Fruit fly (Drosophila melanogaster) whole organism, embryonic: Measurements from ENCODE around the gene Polr1C.

ENCODE experiments used
- Ada2b ChIP-seq: fragments of 200-800 bp; sonication (Bioruptor generic); IDR thresholded peaks from 2 replicates; pipeline ENCODE4 v1.3.6; 2022; ENCODE audit warnings: missing biosample characterization, missing genetic modification characterization
- Antp ChIP-seq: fragments of 200-800 bp; sonication (Bioruptor generic); optimal IDR thresholded peaks from 3 replicates; lab custom pipeline; 2016; ENCODE audit warnings: missing biosample characterization, missing genetic modification characterization
- Blimp-1 ChIP-seq: fragments of 200-800 bp; sonication (Bioruptor generic); optimal IDR thresholded peaks from 3 replicates; lab custom pipeline; 2018; ENCODE audit warnings: missing biosample characterization, missing genetic modification characterization, mild to moderate bottlenecking, moderate library complexity, missing genetic modification reagents
- BtbVII ChIP-seq: fragments of 200-800 bp; sonication (Bioruptor generic); optimal IDR thresholded peaks from 3 replicates; lab custom pipeline; 2017; ENCODE audit warnings: missing biosample characterization, mild to moderate bottlenecking, missing genetic modification characterization
- CG10654 ChIP-seq: fragments of 200-800 bp; sonication (Bioruptor generic); optimal IDR thresholded peaks from 2 replicates; lab custom pipeline; 2016; ENCODE audit warnings: missing biosample characterization, missing genetic modification characterization
- CG11247 ChIP-seq: fragments of 200-800 bp; sonication (Bioruptor generic); IDR thresholded peaks from 2 replicates; pipeline ENCODE4 v1.3.6; 2022; ENCODE audit warnings: missing biosample characterization, missing genetic modification characterization
- CG11504 ChIP-seq: fragments of 200-800 bp; sonication (Bioruptor generic); optimal IDR thresholded peaks from 3 replicates; lab custom pipeline; 2019; ENCODE audit warnings: missing biosample characterization, mild to moderate bottlenecking, missing genetic modification characterization, moderate library complexity
- CG12769 ChIP-seq: fragments of 200-800 bp; sonication (Bioruptor generic); optimal IDR thresholded peaks from 2 replicates; lab custom pipeline; 2019; ENCODE audit warnings: missing biosample characterization, mild to moderate bottlenecking, missing genetic modification characterization, moderate library complexity
- CG14441 ChIP-seq: fragments of 200-800 bp; sonication (Bioruptor generic); IDR thresholded peaks from 2 replicates; pipeline ENCODE4 v1.3.6; 2022; ENCODE audit warnings: missing biosample characterization, missing genetic modification characterization
- CG17612 ChIP-seq: fragments of 200-800 bp; sonication (Bioruptor generic); IDR thresholded peaks from 2 replicates; pipeline ENCODE4 v1.3.6; 2022; ENCODE audit warnings: missing biosample characterization, missing genetic modification characterization
- CG18764 ChIP-seq: fragments of 200-800 bp; sonication (Bioruptor generic); optimal IDR thresholded peaks from 3 replicates; lab custom pipeline; 2016; ENCODE audit warnings: missing biosample characterization, missing genetic modification characterization
- CG2129 ChIP-seq: fragments of 200-800 bp; sonication (Bioruptor generic); IDR thresholded peaks from 2 replicates; pipeline ENCODE4 v1.3.6; 2022; ENCODE audit warnings: missing biosample characterization, missing genetic modification characterization; ENCODE audit not compliant: partially characterized antibody
- CG2199 ChIP-seq: fragments of 200-800 bp; sonication (Bioruptor generic); IDR thresholded peaks from 3 replicates; pipeline ENCODE4 v1.3.6; 2022; ENCODE audit warnings: missing biosample characterization, missing genetic modification characterization
- CG30020 ChIP-seq: fragments of 200-800 bp; optimal IDR thresholded peaks from 2 replicates; lab custom pipeline; 2019; ENCODE audit warnings: missing biosample characterization, mild to moderate bottlenecking, missing genetic modification characterization, moderate library complexity
- CG3163 ChIP-seq: fragments of 200-800 bp; sonication (Bioruptor generic); optimal IDR thresholded peaks from 3 replicates; lab custom pipeline; 2016; ENCODE audit warnings: missing biosample characterization, missing genetic modification characterization
- CG32767 ChIP-seq: fragments of 200-800 bp; sonication (Bioruptor generic); IDR thresholded peaks from 2 replicates; pipeline ENCODE4 v1.3.6; 2022; ENCODE audit warnings: missing biosample characterization, missing genetic modification characterization
- CG33213 ChIP-seq: fragments of 200-800 bp; sonication (Bioruptor generic); optimal IDR thresholded peaks from 3 replicates; lab custom pipeline; 2016; ENCODE audit warnings: missing biosample characterization, missing genetic modification characterization
- CG7928 ChIP-seq: fragments of 200-800 bp; sonication (Bioruptor generic); optimal IDR thresholded peaks from 2 replicates; lab custom pipeline; 2017; ENCODE audit warnings: missing biosample characterization, mild to moderate bottlenecking, missing genetic modification characterization
- CG7963 ChIP-seq: fragments of 200-800 bp; sonication (Bioruptor generic); IDR thresholded peaks from 3 replicates; pipeline ENCODE4 v1.3.6; 2022; ENCODE audit warnings: missing biosample characterization, missing genetic modification characterization; ENCODE audit not compliant: partially characterized antibody
- CG9817 ChIP-seq: fragments of 200-800 bp; sonication (Bioruptor generic); optimal IDR thresholded peaks from 2 replicates; lab custom pipeline; 2018; ENCODE audit warnings: missing biosample characterization, mild to moderate bottlenecking, missing genetic modification characterization, moderate library complexity
- Camta ChIP-seq: fragments of 200-800 bp; sonication (Bioruptor generic); optimal IDR thresholded peaks from 2 replicates; lab custom pipeline; 2016; ENCODE audit warnings: missing biosample characterization, missing genetic modification characterization
- Dfd ChIP-seq, 2 experiments: fragments of >200 bp; optimal IDR thresholded peaks; 2 replicates each; lab custom pipeline; 2017; ENCODE audit warnings: missing biosample characterization in 2 of 2, missing genetic modification characterization in 2 of 2
- HLH3B ChIP-seq: fragments of 200-800 bp; sonication (Bioruptor generic); IDR thresholded peaks from 2 replicates; pipeline ENCODE4 v1.3.6; 2022; ENCODE audit warnings: missing biosample characterization, missing genetic modification characterization
- Hey ChIP-seq: fragments of 200-800 bp; sonication (Bioruptor generic); optimal IDR thresholded peaks from 3 replicates; lab custom pipeline; 2018; ENCODE audit warnings: missing biosample characterization, mild to moderate bottlenecking, missing genetic modification characterization
- Hmx ChIP-seq: fragments of 200-800 bp; sonication (Bioruptor generic); optimal IDR thresholded peaks from 2 replicates; lab custom pipeline; 2016; ENCODE audit warnings: missing biosample characterization, missing genetic modification characterization
- Hr78 ChIP-seq, 2 experiments: fragments of 200-800 bp in 1 of 2; fragments of >200 bp in 1 of 2; sonication (Bioruptor generic) in 1 of 2; optimal IDR thresholded peaks; 2 replicates each; lab custom pipeline; 2017 to 2019; ENCODE audit warnings: missing biosample characterization in 2 of 2, missing genetic modification characterization in 2 of 2, mild to moderate bottlenecking in 1 of 2, moderate library complexity in 1 of 2
- aop ChIP-seq: fragments of 200-800 bp; sonication (Bioruptor generic); IDR thresholded peaks from 2 replicates; pipeline ENCODE4 v1.3.6; 2022; ENCODE audit warnings: missing biosample characterization, missing genetic modification characterization
- bowl ChIP-seq: fragments of 200-800 bp; sonication (Bioruptor generic); IDR thresholded peaks from 2 replicates; pipeline ENCODE4 v1.3.6; 2022; ENCODE audit warnings: missing biosample characterization, missing genetic modification characterization
- cas ChIP-seq: fragments of 200-800 bp; sonication (Bioruptor generic); IDR thresholded peaks from 2 replicates; pipeline ENCODE4 v1.3.6; 2022; ENCODE audit warnings: missing biosample characterization, missing genetic modification characterization
- cwo ChIP-seq: fragments of 200-800 bp; sonication (Bioruptor generic); optimal IDR thresholded peaks from 3 replicates; lab custom pipeline; 2017; ENCODE audit warnings: missing biosample characterization, missing genetic modification characterization, mild to moderate bottlenecking, moderate library complexity, missing genetic modification reagents
- dan ChIP-seq: fragments of 200-800 bp; sonication (Bioruptor generic); IDR thresholded peaks from 2 replicates; pipeline ENCODE4 v1.3.6; 2022; ENCODE audit warnings: missing biosample characterization, missing genetic modification characterization
- danr ChIP-seq: fragments of 200-800 bp; sonication (Bioruptor generic); IDR thresholded peaks from 2 replicates; pipeline ENCODE4 v1.3.6; 2022; ENCODE audit warnings: missing biosample characterization, missing genetic modification characterization
- dmrt99B ChIP-seq: fragments of 200-800 bp; sonication (Bioruptor generic); optimal IDR thresholded peaks from 2 replicates; lab custom pipeline; 2018; ENCODE audit warnings: missing biosample characterization, mild to moderate bottlenecking, missing genetic modification characterization, moderate library complexity
- esg ChIP-seq: fragments of 200-800 bp; sonication (Bioruptor generic); conservative IDR thresholded peaks from 2 replicates; pipeline ENCODE4 v1.3.6; 2022; ENCODE audit warnings: missing biosample characterization, missing genetic modification characterization
- exex ChIP-seq: fragments of 200-800 bp; sonication (Bioruptor generic); optimal IDR thresholded peaks from 4 replicates; lab custom pipeline; 2018; ENCODE audit warnings: missing biosample characterization, mild to moderate bottlenecking, missing genetic modification characterization, moderate library complexity
- gem ChIP-seq: fragments of 200-800 bp; sonication (Bioruptor generic); optimal IDR thresholded peaks from 2 replicates; lab custom pipeline; 2019; ENCODE audit warnings: missing biosample characterization, mild to moderate bottlenecking, missing genetic modification characterization, moderate library complexity
- grn ChIP-seq: fragments of 200-800 bp; sonication (Bioruptor generic); optimal IDR thresholded peaks from 3 replicates; lab custom pipeline; 2017; ENCODE audit warnings: missing biosample characterization, missing genetic modification characterization
- jing ChIP-seq: fragments of 200-800 bp; sonication (Bioruptor generic); optimal IDR thresholded peaks from 2 replicates; lab custom pipeline; 2018; ENCODE audit warnings: missing biosample characterization, mild to moderate bottlenecking, missing genetic modification characterization
- lbe ChIP-seq: fragments of 200-800 bp; sonication (Bioruptor generic); optimal IDR thresholded peaks from 2 replicates; lab custom pipeline; 2016; ENCODE audit warnings: missing biosample characterization, mild to moderate bottlenecking, missing genetic modification characterization
- lola ChIP-seq, 3 experiments: fragments of >200 bp in 2 of 3; fragments of 200-800 bp in 1 of 3; sonication (Bioruptor generic) in 1 of 3; optimal IDR thresholded peaks; 2 replicates each; lab custom pipeline; 2017 to 2019; ENCODE audit warnings: missing biosample characterization in 3 of 3, missing genetic modification characterization in 3 of 3, mild to moderate bottlenecking in 1 of 3, moderate library complexity in 1 of 3
- nerfin-2 ChIP-seq: fragments of 200-800 bp; sonication (Bioruptor generic); IDR thresholded peaks from 2 replicates; pipeline ENCODE4 v1.3.6; 2022; ENCODE audit warnings: missing biosample characterization, missing genetic modification characterization; ENCODE audit not compliant: partially characterized antibody
- p53 ChIP-seq: fragments of 200-800 bp; sonication (Bioruptor generic); optimal IDR thresholded peaks from 2 replicates; lab custom pipeline; 2016; ENCODE audit warnings: missing biosample characterization, missing genetic modification characterization
- pb ChIP-seq: fragments of 200-800 bp; sonication (Bioruptor generic); optimal IDR thresholded peaks from 3 replicates; lab custom pipeline; 2016; ENCODE audit warnings: missing biosample characterization, missing genetic modification characterization
- repo ChIP-seq: fragments of 200-800 bp; sonication (Bioruptor generic); optimal IDR thresholded peaks from 2 replicates; lab custom pipeline; 2016; ENCODE audit warnings: missing biosample characterization, missing genetic modification characterization
- scrt ChIP-seq: fragments of 200-800 bp; sonication (Bioruptor generic); optimal IDR thresholded peaks from 2 replicates; lab custom pipeline; 2018; ENCODE audit warnings: missing biosample characterization, mild to moderate bottlenecking, missing genetic modification characterization, moderate library complexity
- sd ChIP-seq: fragments of 200-800 bp; sonication (Bioruptor generic); optimal IDR thresholded peaks from 3 replicates; lab custom pipeline; 2018; ENCODE audit warnings: missing biosample characterization, mild to moderate bottlenecking, missing genetic modification characterization, moderate library complexity
- tin ChIP-seq: fragments of 200-800 bp; sonication (Bioruptor generic); optimal IDR thresholded peaks from 3 replicates; lab custom pipeline; 2016; ENCODE audit warnings: missing biosample characterization, missing genetic modification characterization
- trh ChIP-seq: fragments of 200-800 bp; sonication (Bioruptor generic); optimal IDR thresholded peaks from 2 replicates; lab custom pipeline; 2016; ENCODE audit warnings: missing biosample characterization, missing genetic modification characterization
- twi ChIP-seq: fragments of 200-800 bp; optimal IDR thresholded peaks from 2 replicates; lab custom pipeline; 2019; ENCODE audit warnings: missing biosample characterization, mild to moderate bottlenecking, missing genetic modification characterization, moderate library complexity
- vvl ChIP-seq: fragments of 200-800 bp; sonication (Bioruptor generic); IDR thresholded peaks from 2 replicates; pipeline ENCODE4 v1.3.6; 2022; ENCODE audit warnings: missing biosample characterization, missing genetic modification characterization

The Polr1C gene

DNA sequence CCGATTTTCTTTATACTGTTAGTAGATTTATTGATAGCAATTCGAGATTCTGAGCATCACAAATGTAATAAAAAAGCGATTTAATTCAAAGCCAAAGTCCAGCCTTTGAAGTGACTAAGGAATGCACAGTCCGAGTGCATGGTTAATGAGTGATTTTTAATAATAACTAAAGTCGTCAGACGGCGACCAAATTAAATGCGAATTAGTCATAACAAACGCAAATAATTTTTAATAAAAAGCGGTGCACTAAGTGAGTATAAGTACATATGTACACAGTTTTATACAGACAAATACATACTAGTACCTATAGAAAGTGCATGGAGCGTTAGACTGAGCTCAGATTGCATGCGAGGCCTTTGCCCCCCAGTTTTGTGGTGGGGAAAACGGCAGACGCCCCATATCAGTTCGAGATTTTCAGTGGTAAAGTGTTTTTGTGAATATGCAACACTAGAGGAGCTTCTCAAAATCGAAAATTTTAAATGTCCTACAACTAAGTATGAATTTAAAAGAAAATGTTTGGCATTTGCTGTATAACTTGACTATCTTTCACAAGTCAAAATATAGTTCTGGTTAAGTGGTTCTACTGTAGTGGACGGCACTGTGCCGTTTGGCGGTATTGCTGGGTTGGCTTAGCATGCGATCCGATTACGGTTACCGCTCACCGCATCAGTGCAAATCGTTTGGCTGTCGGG, 34.1 kb downstream of the Polr1C start (continued):
- TF ChIP-seq Ada2b (GFP tag; lab: Robert Waterston, UW) = peak; percentile 38; the same call in 1 of the 2 replicates
- TF ChIP-seq CG33213 (GFP tag; lab: Kevin White, UChicago) = no peak
- no peak for TF ChIP-seq CG18764
- TF ChIP-seq CG9817 (tag; lab: Kevin White, UChicago) = no peak
- no peak for TF ChIP-seq dan
- TF ChIP-seq Antp = no peak
- TF ChIP-seq cas (GFP tag; lab: Robert Waterston, UW) = 0 out of 2 replicates have a peak, but pooled peaks have one; percentile 16
- no peak for TF ChIP-seq lbe (GFP tag; lab: Kevin White, UChicago)
- no peak for TF ChIP-seq sd (tag; lab: Kevin White, UChicago)
- peak; percentile 21 for TF ChIP-seq gem (tag; lab: Kevin White, UChicago)
- no peak for TF ChIP-seq CG32767 (GFP tag; lab: Robert Waterston, UW)
- no peak for TF ChIP-seq tin (GFP tag; lab: Kevin White, UChicago)
- TF ChIP-seq Camta = no peak
- TF ChIP-seq lola (GFP tag; optimal IDR thresholded peaks at IDR 0.05; lab: Kevin White, UChicago) = no peak
- TF ChIP-seq cwo (GFP tag; lab: Kevin White, UChicago) = no peak
- TF ChIP-seq Hey = no peak
- no peak for TF ChIP-seq trh (GFP tag; lab: Kevin White, UChicago)
- TF ChIP-seq repo = no peak
- TF ChIP-seq twi = no peak
- TF ChIP-seq CG11247 (GFP tag; lab: Robert Waterston, UW) = no peak
- TF ChIP-seq BtbVII (GFP tag; lab: Kevin White, UChicago) = no peak
- no peak for TF ChIP-seq bowl (GFP tag; lab: Robert Waterston, UW)
- no peak for TF ChIP-seq CG10654 (GFP tag; lab: Kevin White, UChicago)
- TF ChIP-seq HLH3B (GFP tag; lab: Robert Waterston, UW) = peak; percentile 35; the same call in 1 of the 2 replicates
- TF ChIP-seq p53 (GFP tag; lab: Kevin White, UChicago) = no peak
- no peak for TF ChIP-seq CG7928 (GFP tag; lab: Kevin White, UChicago)
- no peak for TF ChIP-seq CG2129 (GFP tag; lab: Robert Waterston, UW)
- no peak for TF ChIP-seq pb (GFP tag; lab: Kevin White, UChicago)
- TF ChIP-seq CG2199 (GFP tag; lab: Robert Waterston, UW) = no peak
- no peak for TF ChIP-seq exex (tag; lab: Kevin White, UChicago)
- no peak for TF ChIP-seq CG12769 (tag; lab: Kevin White, UChicago)
- no peak for TF ChIP-seq CG14441 (GFP tag; lab: Robert Waterston, UW)
- no peak for TF ChIP-seq dmrt99B (tag; lab: Kevin White, UChicago)
- TF ChIP-seq Dfd (GFP tag; optimal IDR thresholded peaks at IDR 0.05; lab: Kevin White, UChicago) = no peak
- no peak for TF ChIP-seq aop (GFP tag; lab: Robert Waterston, UW)
- no peak for TF ChIP-seq Hmx (GFP tag; lab: Kevin White, UChicago)
- no peak for TF ChIP-seq Hr78 (GFP tag; optimal IDR thresholded peaks at IDR 0.05; lab: Kevin White, UChicago)
- TF ChIP-seq grn = no peak
- no peak for TF ChIP-seq CG30020
- no peak for TF ChIP-seq CG7963 (GFP tag; lab: Robert Waterston, UW)
- no peak for TF ChIP-seq CG3163 (GFP tag; lab: Kevin White, UChicago)
- TF ChIP-seq Blimp-1 (GFP tag; lab: Kevin White, UChicago) = no peak
- no peak for TF ChIP-seq vvl (GFP tag; lab: Robert Waterston, UW)
- TF ChIP-seq jing (GFP tag; lab: Kevin White, UChicago) = no peak
- no peak for TF ChIP-seq danr (GFP tag; lab: Robert Waterston, UW)
- TF ChIP-seq CG17612 (GFP tag; lab: Robert Waterston, UW) = no peak
- TF ChIP-seq nerfin-2 (GFP tag; lab: Robert Waterston, UW) = no peak
- TF ChIP-seq CG11504 (tag; lab: Kevin White, UChicago) = peak; percentile 15
- 0 out of 2 replicates have a peak, but pooled peaks have one; percentile 17 for TF ChIP-seq esg (GFP tag; lab: Robert Waterston, UW)
- TF ChIP-seq scrt (GFP tag; lab: Kevin White, UChicago) = no peak
